Worm (Caenorhabditis elegans): ENCODE results near the gene copb-1.

Gene copb-1

DNA sequence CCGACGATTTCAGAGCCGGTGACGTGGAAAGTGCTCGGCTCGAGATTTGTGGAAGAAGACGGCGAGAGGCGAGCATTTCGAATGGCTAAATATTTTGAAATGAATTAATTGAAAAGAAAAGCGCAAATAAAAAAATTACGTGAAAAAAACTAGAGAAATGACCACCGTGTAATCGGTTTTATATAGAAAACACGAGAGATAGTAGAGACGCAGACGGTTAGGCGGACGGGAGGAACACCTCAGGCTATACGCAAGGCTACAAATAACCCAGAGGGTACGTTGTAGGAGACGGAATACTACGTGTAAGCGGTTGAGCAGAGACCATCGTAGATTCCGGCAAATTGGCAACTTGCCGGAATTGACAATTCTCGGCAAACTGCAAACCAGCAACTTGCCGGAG is 32.6 kb downstream of the copb-1 start, which contains the start of gene Y25C1A.13:
Gene Y25C1A.13, minus strand, starts transcription at position 101 of the 400 bp plus-strand sequence.
- TF ChIP-seq pqm-1 (tag; optimal IDR thresholded peaks at IDR 0.05) = no peak
- no peak for TF ChIP-seq ceh-31 (tag; optimal IDR thresholded peaks at IDR 0.05)
- TF ChIP-seq fkh-6 (tag; optimal IDR thresholded peaks at IDR 0.05) = no peak
- TF ChIP-seq pha-2 (tag; optimal IDR thresholded peaks at IDR 0.05) = no peak
- no peak for TF ChIP-seq lim-6 (tag; optimal IDR thresholded peaks at IDR 0.05)
- TF ChIP-seq sdc-2 (tag; optimal IDR thresholded peaks at IDR 0.05) = no peak
- TF ChIP-seq ceh-2 (tag; optimal IDR thresholded peaks at IDR 0.05) = no peak
- TF ChIP-seq K09A11.1 (tag; optimal IDR thresholded peaks at IDR 0.05; ENCODE audit: insufficient read depth) = no peak
- TF ChIP-seq tbx-2 (tag; optimal IDR thresholded peaks at IDR 0.05) = no peak
- TF ChIP-seq ceh-45 (GFP tag; IDR thresholded peaks at IDR 0.05) = no peak
- TF ChIP-seq ahr-1 (tag; optimal IDR thresholded peaks at IDR 0.05) = no peak
- TF ChIP-seq dve-1 (tag; optimal IDR thresholded peaks at IDR 0.05) = no peak

DNA sequence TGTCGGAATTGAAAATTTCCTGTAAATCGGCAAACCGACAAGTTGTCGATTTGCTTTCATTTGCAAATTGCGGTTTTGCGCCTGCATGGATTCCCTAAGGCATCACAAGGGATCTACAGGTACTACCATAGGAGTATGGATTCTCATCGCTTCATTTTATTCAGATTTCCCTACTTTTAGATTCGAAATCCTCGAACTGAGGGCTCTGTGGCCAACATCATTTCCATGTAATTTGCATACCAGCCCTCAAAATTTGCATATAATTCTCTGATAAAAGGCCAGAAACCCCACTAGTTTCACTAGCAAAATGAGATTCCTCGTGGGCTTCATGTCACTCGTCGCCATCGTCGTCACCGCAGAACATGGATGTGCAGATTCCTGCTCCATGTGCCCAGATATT is 33.7 kb downstream of the copb-1 start, which contains the start of gene Y25C1A.2:
Gene Y25C1A.2, plus strand, starts transcription at position 301 of the 400 bp plus-strand sequence.
- no peak for TF ChIP-seq pha-4 (tag; optimal IDR thresholded peaks at IDR 0.05)
- no peak for TF ChIP-seq ceh-31 (tag; optimal IDR thresholded peaks at IDR 0.05)
- no peak for TF ChIP-seq elt-2 (tag; optimal IDR thresholded peaks at IDR 0.05)
- no peak for TF ChIP-seq eyg-1 (tag; optimal IDR thresholded peaks at IDR 0.05)
- TF ChIP-seq hlh-15 (tag; optimal IDR thresholded peaks at IDR 0.05) = no peak
- TF ChIP-seq lim-6 (tag; optimal IDR thresholded peaks at IDR 0.05) = no peak
- TF ChIP-seq ahr-1 (tag; optimal IDR thresholded peaks at IDR 0.05) = no peak
- no peak for TF ChIP-seq ceh-18 (tag; optimal IDR thresholded peaks at IDR 0.05)
- TF ChIP-seq hlh-8 (tag; optimal IDR thresholded peaks at IDR 0.05) = no peak
- no peak for TF ChIP-seq nhr-232 (tag; optimal IDR thresholded peaks at IDR 0.05)
- TF ChIP-seq pat-9 (tag; optimal IDR thresholded peaks at IDR 0.05) = no peak
- no peak for TF ChIP-seq ztf-16 (tag; optimal IDR thresholded peaks at IDR 0.05)
- no peak for TF ChIP-seq pax-1 (tag; optimal IDR thresholded peaks at IDR 0.05)
- TF ChIP-seq tbx-7 (tag; optimal IDR thresholded peaks at IDR 0.05) = no peak
- no peak for TF ChIP-seq che-1 (tag; optimal IDR thresholded peaks at IDR 0.05)

DNA sequence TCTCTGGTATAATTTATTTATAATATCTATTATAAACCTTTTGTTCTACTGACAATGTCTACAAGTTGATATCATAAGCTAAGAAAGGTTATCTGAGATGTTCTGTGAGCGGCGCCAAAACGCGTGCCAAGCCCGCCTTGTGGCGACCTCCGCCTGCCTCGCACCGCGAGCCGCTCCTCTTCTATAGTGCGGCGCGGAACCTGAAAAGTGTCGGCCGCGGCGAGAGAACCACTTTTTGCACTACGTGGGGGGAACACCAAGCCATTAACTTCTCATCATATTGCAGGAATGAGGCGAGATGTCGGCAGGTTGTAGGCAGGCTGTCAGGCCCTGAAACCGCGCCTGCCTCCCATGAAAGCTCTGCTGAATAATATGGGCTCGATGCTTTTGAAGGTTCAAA is 34.7 kb downstream of the copb-1 start:
- TF ChIP-seq syd-9 (tag; optimal IDR thresholded peaks at IDR 0.05) = no peak
- TF ChIP-seq pag-3 (tag; optimal IDR thresholded peaks at IDR 0.05; ENCODE audit: borderline replicate concordance) = no peak
- no peak for TF ChIP-seq Y22D7AL.16 (tag; optimal IDR thresholded peaks at IDR 0.05)
- no peak for TF ChIP-seq ceh-34 (tag; optimal IDR thresholded peaks at IDR 0.05)
- TF ChIP-seq pros-1 (tag; optimal IDR thresholded peaks at IDR 0.05) = no peak
- no peak for TF ChIP-seq pax-1 (tag; optimal IDR thresholded peaks at IDR 0.05)
- no peak for TF ChIP-seq C38D4.7 (GFP tag; optimal IDR thresholded peaks at IDR 0.05)
- no peak for TF ChIP-seq ztf-16 (tag; optimal IDR thresholded peaks at IDR 0.05)
- no peak for TF ChIP-seq K09A11.1 (tag; optimal IDR thresholded peaks at IDR 0.05; ENCODE audit: insufficient read depth)
- no peak for TF ChIP-seq npax-4 (tag; optimal IDR thresholded peaks at IDR 0.05)
- no peak for TF ChIP-seq pha-2 (tag; optimal IDR thresholded peaks at IDR 0.05)

DNA sequence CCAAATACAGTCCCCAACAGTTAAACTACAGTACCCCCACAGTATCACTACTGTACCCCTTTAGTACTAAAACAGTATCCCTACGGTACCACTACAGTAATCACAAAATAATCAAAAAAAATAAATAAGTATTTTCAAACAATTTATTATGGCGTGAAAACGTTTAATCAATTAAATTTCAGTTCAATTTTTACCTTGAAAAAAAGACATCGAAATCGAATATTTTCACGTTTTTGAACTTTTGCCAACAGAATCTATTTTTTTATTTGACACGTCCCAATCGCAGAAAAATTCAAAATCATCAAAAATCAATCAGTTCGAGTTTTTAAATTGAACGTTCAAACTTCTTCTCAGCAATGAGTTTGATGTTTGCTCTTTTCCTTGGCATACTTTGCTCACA is 35.3 kb downstream of the copb-1 start, which contains the start of gene clec-123:
Gene clec-123, plus strand, starts transcription at position 301 of the 400 bp plus-strand sequence.
- TF ChIP-seq K02D7.2 (tag; optimal IDR thresholded peaks at IDR 0.05) (no peak), pag-3 (tag; optimal IDR thresholded peaks at IDR 0.05; ENCODE audit: borderline replicate concordance) (no peak)

DNA sequence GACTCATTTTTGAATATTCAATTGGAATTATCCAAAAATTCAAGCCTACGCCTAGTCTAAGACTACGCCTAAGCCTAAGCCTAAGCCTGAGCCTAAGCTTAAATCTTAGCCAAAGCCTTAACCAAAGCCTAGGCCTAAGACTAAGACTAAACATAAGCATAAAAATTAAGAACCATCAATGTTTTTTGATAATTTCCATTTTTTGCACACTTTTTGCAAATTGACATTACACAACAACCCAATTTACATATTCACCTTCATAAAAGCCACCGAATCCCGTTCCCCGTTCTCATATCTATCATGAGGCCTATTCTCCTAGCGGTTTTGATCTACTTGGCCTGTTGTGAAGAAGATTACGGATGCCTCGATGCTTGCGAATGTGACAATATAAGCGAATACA is 38.9 kb downstream of the copb-1 start, which contains the start of gene T10D4.7:
Gene T10D4.7, plus strand, starts transcription at position 301 of the 400 bp plus-strand sequence.
- TF ChIP-seq zip-5 (tag; optimal IDR thresholded peaks at IDR 0.05) (no peak), ttx-3 (tag; optimal IDR thresholded peaks at IDR 0.05) (no peak), mec-3 (tag; optimal IDR thresholded peaks at IDR 0.05; ENCODE audit: borderline replicate concordance) (no peak), pros-1 (tag; optimal IDR thresholded peaks at IDR 0.05) (no peak), unc-3 (GFP tag; conservative IDR thresholded peaks at IDR 0.05) (no peak), unc-3 (tag; optimal IDR thresholded peaks at IDR 0.05) (no peak), ceh-34 (tag; optimal IDR thresholded peaks at IDR 0.05) (no peak)
